Fruit fly (Drosophila melanogaster): ENCODE measurements around the gene CG13950.

- TF ChIP-seq psq (optimal IDR thresholded peaks at IDR 0.05) = no peak
- no peak for TF ChIP-seq insv (optimal IDR thresholded peaks at IDR 0.05)
- no peak for TF ChIP-seq h (optimal IDR thresholded peaks at IDR 0.05)
Measured at dm6 chr2L:855052-855547, 4.9 kb upstream of the CG13950 start, which contains the start of gene CG13949.
